Worm (Caenorhabditis elegans): ENCODE results near the gene F56B3.4.

- peak; percentile 81 for TF ChIP-seq snpc-4 (tag; optimal IDR thresholded peaks at IDR 0.05)
- TF ChIP-seq zip-4 (GFP tag; optimal IDR thresholded peaks at IDR 0.05): no peak
- no peak for TF ChIP-seq pax-3 (tag; optimal IDR thresholded peaks at IDR 0.05)
- TF ChIP-seq efl-1 (optimal IDR thresholded peaks at IDR 0.05): peak; percentile 79 to 81
- TF ChIP-seq efl-1 (GFP tag; optimal IDR thresholded peaks at IDR 0.05 in 1 of 2): peak; percentile 74 to 95
- no peak for TF ChIP-seq egl-27 (tag; optimal IDR thresholded peaks at IDR 0.05)
- TF ChIP-seq lin-13 (GFP tag; optimal IDR thresholded peaks at IDR 0.05): peak; percentile 48
- TF ChIP-seq nhr-11 (tag; optimal IDR thresholded peaks at IDR 0.05): no peak
- peak in 1 of 2 experiments; percentile 3 for TF ChIP-seq mdl-1 (tag; optimal IDR thresholded peaks at IDR 0.05)
- no peak for TF ChIP-seq nhr-28 (tag; optimal IDR thresholded peaks at IDR 0.05)
- no peak for TF ChIP-seq unc-62 (GFP tag; optimal IDR thresholded peaks at IDR 0.05)
- TF ChIP-seq blmp-1 (tag; optimal IDR thresholded peaks at IDR 0.05): peak; percentile 20
These were observed 34.4 kb upstream of the F56B3.4 start for ce11 chrIV:828427-828826.
